Worm (Caenorhabditis elegans) whole organism, early embryonic: ENCODE measurements around the gene sre-55.

Experiments used
- B0310.2 ChIP-seq: sonication (generic microtip); optimal IDR thresholded peaks from 2 replicates; lab custom pipeline; 2016; ENCODE audit warnings: mild to moderate bottlenecking, missing genetic modification characterization, missing compliant biosample characterization
- aly-1 ChIP-seq: sonication (generic microtip); optimal IDR thresholded peaks from 2 replicates; lab custom pipeline; 2016; ENCODE audit warnings: missing genetic modification characterization, missing compliant biosample characterization
- ama-1 ChIP-seq: fragments of 150-350 bp; optimal IDR thresholded peaks from 2 replicates; lab custom pipeline; 2014
- ceh-36 ChIP-seq: sonication (generic microtip); optimal IDR thresholded peaks from 2 replicates; lab custom pipeline; 2016; ENCODE audit warnings: missing genetic modification characterization, inconsistent platforms, missing compliant biosample characterization
- flt-1 ChIP-seq: fragments of 200-800 bp; sonication (Bioruptor generic); IDR thresholded peaks from 2 replicates; pipeline ENCODE4 v1.3.6; 2022; ENCODE audit warnings: missing genetic modification characterization, missing compliant biosample characterization
- hmbx-1 ChIP-seq: sonication (generic microtip); optimal IDR thresholded peaks from 2 replicates; lab custom pipeline; 2016; ENCODE audit warnings: mild to moderate bottlenecking, missing genetic modification characterization, missing compliant biosample characterization
- hmg-4 ChIP-seq: fragments of 200-800 bp; sonication (Bioruptor generic); optimal IDR thresholded peaks from 2 replicates; lab custom pipeline; 2018; ENCODE audit warnings: mild to moderate bottlenecking, missing genetic modification characterization, missing compliant biosample characterization
- pes-1 ChIP-seq: fragments of 200-800 bp; sonication (Bioruptor generic); IDR thresholded peaks from 2 replicates; pipeline ENCODE4 v1.3.6; 2022; ENCODE audit warnings: missing genetic modification reagents, missing genetic modification characterization, missing compliant biosample characterization
- scrt-1 ChIP-seq: fragments of 200-800 bp; sonication (Bioruptor generic); IDR thresholded peaks from 2 replicates; pipeline ENCODE4 v1.3.6; 2022; ENCODE audit warnings: missing genetic modification characterization, missing compliant biosample characterization
- sea-1 ChIP-seq: fragments of 200-800 bp; sonication (Bioruptor generic); conservative IDR thresholded peaks from 2 replicates; pipeline ENCODE4 v1.3.6; 2022; ENCODE audit warnings: missing genetic modification characterization, missing compliant biosample characterization
- tbx-11 ChIP-seq: fragments of 200-800 bp; sonication (Bioruptor generic); IDR thresholded peaks from 2 replicates; pipeline ENCODE4 v1.3.6; 2022; ENCODE audit warnings: missing genetic modification characterization, missing compliant biosample characterization
- tbx-37 ChIP-seq: fragments of 200-800 bp; sonication (Bioruptor generic); conservative IDR thresholded peaks from 2 replicates; pipeline ENCODE4 v1.3.6; 2022; ENCODE audit warnings: missing genetic modification reagents, missing genetic modification characterization, missing compliant biosample characterization
- tra-4 ChIP-seq: sonication (generic microtip); optimal IDR thresholded peaks from 2 replicates; lab custom pipeline; 2017; ENCODE audit warnings: missing genetic modification characterization, missing compliant biosample characterization

ce11 chrII:12379430-12379829 is 50.3 kb downstream of the sre-55 start, which contains the start of gene marc-5:
- no peak for TF ChIP-seq ama-1 (lab: Kevin White, UChicago)
- TF ChIP-seq hmbx-1 (tag; lab: Kevin White, UChicago): no peak
- TF ChIP-seq B0310.2: no peak
- TF ChIP-seq scrt-1 (GFP tag; lab: Robert Waterston, UW): no peak
- no peak for TF ChIP-seq tra-4 (tag; lab: Kevin White, UChicago)
- no peak for TF ChIP-seq sea-1 (GFP tag; lab: Robert Waterston, UW)
- TF ChIP-seq hmg-4 (GFP tag; lab: Kevin White, UChicago): no peak
- TF ChIP-seq tbx-11 (GFP tag; lab: Robert Waterston, UW): no peak
- no peak for TF ChIP-seq tbx-37 (GFP tag; lab: Robert Waterston, UW)
- TF ChIP-seq pes-1 (GFP tag; lab: Robert Waterston, UW): no peak
- no peak for TF ChIP-seq ceh-36 (tag; lab: Kevin White, UChicago)
- TF ChIP-seq aly-1: no peak
- no peak for TF ChIP-seq flt-1 (GFP tag; lab: Robert Waterston, UW)
